Worm (Caenorhabditis elegans): ENCODE data around the gene C17C3.15.

Gene C17C3.15

DNA sequence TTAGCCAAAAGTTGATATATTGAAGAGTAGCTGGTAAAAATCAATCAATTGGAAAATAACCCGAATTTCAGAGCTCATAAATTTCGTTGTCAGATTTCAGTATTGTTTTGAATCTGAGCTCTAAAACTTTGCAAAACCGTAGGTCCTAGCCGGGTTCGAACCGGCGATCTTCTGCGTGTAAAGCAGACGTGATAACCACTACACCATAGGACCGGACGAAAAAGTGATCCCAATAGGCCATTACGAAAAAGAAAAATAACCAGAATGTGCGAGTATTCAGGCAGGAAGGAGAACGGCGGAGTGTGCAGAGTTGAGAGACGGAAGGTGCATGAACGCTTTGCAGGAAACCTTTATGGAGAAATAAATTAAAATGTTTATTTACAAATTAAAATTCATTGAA is 6.6 kb downstream of the C17C3.15 start (continued):
- TF ChIP-seq efl-3 (GFP tag; optimal IDR thresholded peaks at IDR 0.05) (no peak), C34B4.2 (tag; optimal IDR thresholded peaks at IDR 0.05) (no peak), sptf-1 (tag; optimal IDR thresholded peaks at IDR 0.05) (no peak), ceh-90 (tag; optimal IDR thresholded peaks at IDR 0.05) (no peak), ztf-4 (tag; optimal IDR thresholded peaks at IDR 0.05) (no peak), nhr-76 (tag; optimal IDR thresholded peaks at IDR 0.05) (no peak), pqm-1 (tag; optimal IDR thresholded peaks at IDR 0.05) (no peak), aly-2 (tag; optimal IDR thresholded peaks at IDR 0.05) (no peak), egl-27 (tag; optimal IDR thresholded peaks at IDR 0.05) (no peak), dpl-1 (GFP tag; optimal IDR thresholded peaks at IDR 0.05) (peak; percentile 18 to 31 (median 29)), C16A3.4 (tag; optimal IDR thresholded peaks at IDR 0.05) (peak; percentile 54), efl-1 (optimal IDR thresholded peaks at IDR 0.05) (peak; percentile 28 to 51), efl-1 (GFP tag; optimal IDR thresholded peaks at IDR 0.05 in 1 of 2) (peak; percentile 13 to 76), jun-1 (tag; optimal IDR thresholded peaks at IDR 0.05) (no peak), grh-1 (GFP tag; IDR thresholded peaks at IDR 0.05) (no peak), zip-4 (GFP tag; optimal IDR thresholded peaks at IDR 0.05) (no peak), fos-1 (tag; optimal IDR thresholded peaks at IDR 0.05) (no peak), nhr-19 (GFP tag; conservative IDR thresholded peaks at IDR 0.05) (0 out of 2 replicates have a peak, but pooled peaks have one; percentile 15), pax-3 (tag; optimal IDR thresholded peaks at IDR 0.05) (no peak), sup-37 (GFP tag; optimal IDR thresholded peaks at IDR 0.05) (no peak), lin-39 (tag; optimal IDR thresholded peaks at IDR 0.05) (no peak), lir-3 (tag; optimal IDR thresholded peaks at IDR 0.05; ENCODE audit: poor library complexity) (no peak), snu-23 (GFP tag; optimal IDR thresholded peaks at IDR 0.05) (peak; percentile 55), hpl-2 (GFP tag; optimal IDR thresholded peaks at IDR 0.05) (no peak), unc-98 (GFP tag; IDR thresholded peaks at IDR 0.05) (no peak), nhr-71 (tag; optimal IDR thresholded peaks at IDR 0.05) (peak; percentile 52), mep-1 (tag; optimal IDR thresholded peaks at IDR 0.05) (no peak), nhr-11 (tag; optimal IDR thresholded peaks at IDR 0.05) (no peak), aha-1 (tag; optimal IDR thresholded peaks at IDR 0.05) (no peak), mef-2 (tag; optimal IDR thresholded peaks at IDR 0.05) (no peak), lin-35 (GFP tag; optimal IDR thresholded peaks at IDR 0.05) (peak in 1 of 2 experiments; percentile 59), C04F5.9 (tag; optimal IDR thresholded peaks at IDR 0.05) (no peak), blmp-1 (tag; optimal IDR thresholded peaks at IDR 0.05) (peak; percentile 20), mab-9 (GFP tag; IDR thresholded peaks at IDR 0.05) (no peak), skn-1 (tag; optimal IDR thresholded peaks at IDR 0.05) (peak; percentile 40), nhr-237 (tag; optimal IDR thresholded peaks at IDR 0.05) (no peak), unc-130 (tag; optimal IDR thresholded peaks at IDR 0.05) (no peak), ama-1 (optimal IDR thresholded peaks at IDR 0.05) (no peak), dsc-1 (tag; optimal IDR thresholded peaks at IDR 0.05) (no peak), nhr-85 (tag) (no peak), ceh-88 (GFP tag; IDR thresholded peaks at IDR 0.05) (no peak), alr-1 (tag; optimal IDR thresholded peaks at IDR 0.05; ENCODE audit: borderline replicate concordance) (no peak), ceh-82 (tag; optimal IDR thresholded peaks at IDR 0.05) (peak in 1 of 3 experiments; percentile 6), hlh-17 (GFP tag; optimal IDR thresholded peaks at IDR 0.05; ENCODE audit: borderline replicate concordance) (no peak), ces-1 (GFP tag; optimal IDR thresholded peaks at IDR 0.05) (no peak)

DNA sequence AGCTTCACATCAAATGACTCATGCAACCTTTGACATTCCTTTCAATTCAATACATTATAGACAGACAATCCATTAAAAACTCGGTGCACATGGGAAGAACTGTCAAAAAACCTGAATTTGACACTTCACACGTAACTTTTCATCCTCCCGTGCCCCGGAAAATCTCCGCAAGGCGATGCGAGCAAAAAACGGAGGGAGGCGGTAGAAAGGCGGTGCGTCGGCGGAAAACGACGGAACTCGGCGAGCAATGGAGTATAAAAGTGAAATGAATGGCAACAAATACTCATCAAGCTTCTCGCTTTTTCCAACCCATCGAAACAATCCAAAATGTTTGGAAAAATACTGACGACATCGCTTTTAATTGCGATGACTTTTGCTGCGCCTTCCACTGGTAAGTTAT is 7.6 kb downstream of the C17C3.15 start, which contains the start of gene T25E4.1:
Gene T25E4.1, plus strand, starts transcription at position 301 of the 400 bp plus-strand sequence.
- TF ChIP-seq fkh-4 (tag; optimal IDR thresholded peaks at IDR 0.05; ENCODE audit: borderline replicate concordance) (no peak), vab-15 (tag; optimal IDR thresholded peaks at IDR 0.05) (no peak), egl-13 (tag; optimal IDR thresholded peaks at IDR 0.05) (no peak), nhr-85 (tag) (no peak), ets-5 (GFP tag; IDR thresholded peaks at IDR 0.05) (no peak), dpl-1 (GFP tag; optimal IDR thresholded peaks at IDR 0.05) (no peak), irx-1 (tag; optimal IDR thresholded peaks at IDR 0.05) (no peak), hlh-17 (GFP tag; optimal IDR thresholded peaks at IDR 0.05; ENCODE audit: borderline replicate concordance) (no peak), nhr-237 (tag; optimal IDR thresholded peaks at IDR 0.05) (no peak), rnt-1 (tag; optimal IDR thresholded peaks at IDR 0.05) (no peak), skn-1 (tag; optimal IDR thresholded peaks at IDR 0.05) (no peak), lin-39 (tag; optimal IDR thresholded peaks at IDR 0.05) (no peak), nhr-20 (tag; optimal IDR thresholded peaks at IDR 0.05) (no peak)
